Fruit fly (Drosophila melanogaster): ENCODE data around the gene cm.

cm gene

DNA sequence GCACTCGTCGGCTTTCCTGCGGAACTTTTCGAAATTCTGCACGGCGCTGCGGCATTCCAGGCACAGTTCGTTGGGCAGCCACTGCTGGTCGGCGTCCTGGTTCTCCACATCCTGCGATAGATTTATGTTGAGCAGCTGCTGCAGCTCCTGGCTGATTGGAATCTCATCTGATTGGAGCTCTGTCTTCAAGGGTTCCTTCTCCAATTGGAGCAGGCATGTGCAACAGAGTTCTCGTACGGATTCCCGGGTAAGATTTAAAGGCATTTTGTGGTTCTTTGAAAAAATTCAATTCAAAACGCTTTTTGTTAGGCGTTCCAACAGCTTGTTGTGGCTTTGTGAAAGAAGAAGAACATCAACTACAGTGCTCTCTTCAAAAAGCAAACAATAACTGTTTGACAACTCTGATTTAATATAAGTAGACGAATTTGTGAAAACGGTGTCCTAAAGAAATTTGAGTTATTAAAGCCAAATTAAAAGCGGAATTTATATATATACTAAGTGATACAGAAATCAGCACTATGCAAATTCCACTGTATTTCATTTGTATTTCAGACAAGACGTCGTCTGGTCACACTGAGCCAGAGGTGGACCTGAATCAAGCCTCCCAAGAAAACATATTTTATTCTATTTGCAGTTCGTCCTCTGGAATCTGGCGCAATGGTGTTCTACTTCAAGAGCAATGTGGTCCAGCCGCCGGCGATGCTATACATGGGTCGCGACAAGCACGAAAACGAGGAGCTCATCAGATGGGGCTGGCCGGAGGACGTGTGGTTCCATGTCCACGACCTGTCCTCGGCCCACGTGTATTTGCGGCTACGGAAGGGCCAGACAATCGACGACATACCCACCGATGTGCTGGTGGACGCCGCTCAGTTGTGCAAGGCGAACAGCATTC lies 2.6 kb upstream of the cm start, which contains the start of the genes CG3032 and CG4593 (continued):
- TF ChIP-seq Hr51 (GFP tag; optimal IDR thresholded peaks at IDR 0.05) (peak; percentile 59 to 80), CG3995 (GFP tag; optimal IDR thresholded peaks at IDR 0.05) (peak; percentile 54), sc (optimal IDR thresholded peaks at IDR 0.05) (no peak), sc (GFP tag; optimal IDR thresholded peaks at IDR 0.05) (no peak), CG11723 (GFP tag; optimal IDR thresholded peaks at IDR 0.05) (peak; percentile 24), CG17912 (GFP tag; optimal IDR thresholded peaks at IDR 0.05) (no peak), CG18262 (tag; optimal IDR thresholded peaks at IDR 0.05) (peak; percentile 76), Ptx1 (GFP tag; IDR thresholded peaks at IDR 0.05) (peak; percentile 95), hbn (GFP tag; IDR thresholded peaks at IDR 0.05; ENCODE audit: partially characterized antibody) (no peak), D (optimal IDR thresholded peaks at IDR 0.05) (no peak), D (GFP tag; optimal IDR thresholded peaks at IDR 0.05) (peak; percentile 24), eyg (GFP tag; optimal IDR thresholded peaks at IDR 0.05) (peak; percentile 36), ttk (GFP tag; IDR thresholded peaks at IDR 0.05) (peak; percentile 80), CG31388 (GFP tag; optimal IDR thresholded peaks at IDR 0.05) (peak; percentile 56), Antp (GFP tag; optimal IDR thresholded peaks at IDR 0.05) (peak; percentile 69), CG3726 (GFP tag; IDR thresholded peaks at IDR 0.05) (peak; percentile 65; the same call in 2 of the 3 replicates), Hr39 (optimal IDR thresholded peaks at IDR 0.05) (no peak), CG15011 (GFP tag; optimal IDR thresholded peaks at IDR 0.05) (peak; percentile 61), gfzf (GFP tag; optimal IDR thresholded peaks at IDR 0.05) (peak; percentile 78), Dad (GFP tag; optimal IDR thresholded peaks at IDR 0.05) (peak; percentile 33), Blimp-1 (GFP tag; optimal IDR thresholded peaks at IDR 0.05) (peak; percentile 67), Hmx (GFP tag; optimal IDR thresholded peaks at IDR 0.05) (peak; percentile 56), Vsx1 (GFP tag; optimal IDR thresholded peaks at IDR 0.05) (peak; percentile 19), dimm (GFP tag; IDR thresholded peaks at IDR 0.05) (peak; percentile 68), CG8388 (GFP tag; optimal IDR thresholded peaks at IDR 0.05) (peak; percentile 61), yki (optimal IDR thresholded peaks at IDR 0.05) (no peak), lmd (GFP tag; IDR thresholded peaks at IDR 0.05) (peak; percentile 91), CG1233 (GFP tag; optimal IDR thresholded peaks at IDR 0.05) (peak; percentile 64), CG11093 (GFP tag; IDR thresholded peaks at IDR 0.05) (peak; percentile 87), exex (tag; optimal IDR thresholded peaks at IDR 0.05) (peak; percentile 23), cwo (GFP tag; optimal IDR thresholded peaks at IDR 0.05) (peak; percentile 56), CG31365 (tag; optimal IDR thresholded peaks at IDR 0.05) (peak; percentile 29), CHES-1-like (GFP tag; optimal IDR thresholded peaks at IDR 0.05) (peak; percentile 65), Ravus (GFP tag; IDR thresholded peaks at IDR 0.05) (peak; percentile 77), CG2199 (GFP tag; IDR thresholded peaks at IDR 0.05) (no peak), CG12942 (GFP tag; optimal IDR thresholded peaks at IDR 0.05) (peak; percentile 70), bsh (GFP tag; optimal IDR thresholded peaks at IDR 0.05) (peak; percentile 47 to 79), btn (GFP tag; optimal IDR thresholded peaks at IDR 0.05) (no peak), CG1024 (GFP tag; IDR thresholded peaks at IDR 0.05) (peak; percentile 64), Hmr (GFP tag; optimal IDR thresholded peaks at IDR 0.05) (peak; percentile 86), Sin3A (optimal IDR thresholded peaks at IDR 0.05) (no peak), crp (GFP tag; optimal IDR thresholded peaks at IDR 0.05) (peak in 1 of 2 experiments; percentile 60), E2f1 (GFP tag; IDR thresholded peaks at IDR 0.05) (peak; percentile 90), CG8359 (GFP tag; optimal IDR thresholded peaks at IDR 0.05; ENCODE audit: borderline replicate concordance) (no peak), zen (tag; optimal IDR thresholded peaks at IDR 0.05) (peak; percentile 69), tio (GFP tag; optimal IDR thresholded peaks at IDR 0.05) (peak; percentile 60), Ssrp (tag; optimal IDR thresholded peaks at IDR 0.05) (peak; percentile 68), NC2α (GFP tag; optimal IDR thresholded peaks at IDR 0.05) (no peak), H2.0 (GFP tag; IDR thresholded peaks at IDR 0.05) (peak; percentile 86), psq (GFP tag; optimal IDR thresholded peaks at IDR 0.05) (peak; percentile 11)
